Fruit fly (Drosophila melanogaster): ENCODE results near the gene CG12078.

CG12078 gene

DNA sequence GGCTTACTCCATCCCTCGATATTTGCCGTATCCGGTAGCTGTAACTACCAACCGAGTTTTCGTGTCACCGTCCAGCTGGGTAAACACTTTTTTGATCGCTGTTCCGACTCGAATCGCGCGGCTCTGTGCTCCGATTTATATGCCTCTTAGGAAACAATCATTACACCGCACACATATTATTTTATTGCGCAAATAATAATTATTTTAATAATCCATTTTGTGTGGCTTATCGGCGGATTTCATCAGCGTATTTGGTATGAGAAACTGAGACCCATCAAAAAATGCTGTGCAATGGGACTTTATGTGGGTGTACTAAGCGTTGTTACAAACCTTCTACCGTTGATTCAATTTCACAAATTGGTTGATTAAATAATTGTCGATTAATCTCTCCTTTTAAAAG is 41.0 kb downstream of the CG12078 start, which contains the start of gene CG32271:
TSS of gene CG32271 (minus strand) at position 101 of the 400 bp plus-strand sequence.
- no peak for TF ChIP-seq CG17801 (GFP tag; optimal IDR thresholded peaks at IDR 0.05; ENCODE audit: partially characterized antibody)

DNA sequence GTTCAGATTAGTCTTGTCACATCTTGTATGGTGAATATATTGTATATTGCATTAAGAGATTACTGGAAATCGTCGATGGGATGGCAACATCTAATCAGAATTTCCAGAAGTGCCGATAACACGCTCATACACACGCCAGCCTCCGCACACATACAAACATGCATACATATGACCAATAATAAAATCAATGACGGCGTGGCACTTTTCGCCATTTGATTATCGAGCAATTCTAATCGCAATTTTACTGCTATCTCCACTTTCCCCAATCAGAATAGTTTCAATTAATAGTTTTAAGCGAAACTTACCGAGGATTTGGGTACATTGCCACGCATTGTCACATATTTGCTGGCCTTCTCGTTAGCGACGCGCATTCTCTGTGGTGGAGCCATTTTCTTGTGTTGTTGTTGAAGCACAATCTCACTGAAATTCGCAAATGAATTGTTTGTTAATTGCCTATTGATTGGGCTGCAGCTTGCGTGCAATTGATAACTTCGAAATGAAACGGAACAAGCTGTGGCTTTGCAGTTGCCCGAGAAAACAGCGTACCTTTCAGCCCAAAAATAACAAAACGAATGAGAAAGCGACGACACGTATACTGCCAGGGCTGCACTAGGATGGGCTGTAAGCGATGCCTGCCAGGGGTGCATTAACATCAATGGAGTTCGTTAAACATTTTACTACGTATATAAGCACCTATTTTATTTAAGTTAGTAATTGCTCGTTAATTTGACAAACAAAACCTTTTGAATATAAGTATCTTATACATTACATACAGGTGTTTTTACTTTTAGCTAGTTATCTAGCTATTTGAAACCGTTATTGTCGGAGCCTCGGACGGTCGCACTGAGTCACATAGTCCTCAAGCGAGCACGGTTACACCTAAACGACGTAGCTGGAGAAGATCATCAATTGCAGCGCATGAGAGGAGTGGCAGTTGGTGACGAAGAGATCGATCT is 45.4 kb downstream of the CG12078 start, which contains the start of the genes CG32276 and gry:
TSS of gene CG32276 (minus strand) at position 601 of the 956 bp plus-strand sequence.
TSS of gene gry (plus strand) at position 644 of the 956 bp plus-strand sequence.
- TF ChIP-seq CG17801 (GFP tag; optimal IDR thresholded peaks at IDR 0.05; ENCODE audit: partially characterized antibody) = peak; percentile 89

DNA sequence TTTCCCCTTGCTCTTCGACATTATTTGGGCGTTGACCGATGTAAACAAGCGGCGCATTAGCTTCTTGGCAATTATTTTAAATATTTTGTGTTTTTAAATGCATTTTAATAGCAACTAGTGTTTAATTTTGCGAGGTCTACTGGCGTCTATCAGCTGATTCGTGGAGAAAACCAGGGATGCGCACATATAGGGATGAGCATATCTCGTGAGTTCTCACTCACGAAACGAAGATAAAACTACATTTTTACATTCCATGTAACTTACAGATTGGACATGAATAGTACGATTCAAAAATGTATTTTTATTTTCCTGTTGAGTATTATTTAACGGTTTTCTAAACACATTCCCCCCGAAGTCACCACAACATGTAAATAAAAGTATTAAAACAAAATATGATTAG is 46.6 kb downstream of the CG12078 start, which contains the start of gene CG14966:
TSS of gene CG14966 (minus strand) at position 168 of the 400 bp plus-strand sequence.
- TF ChIP-seq CG17801 (GFP tag; optimal IDR thresholded peaks at IDR 0.05; ENCODE audit: partially characterized antibody) = peak; percentile 58

DNA sequence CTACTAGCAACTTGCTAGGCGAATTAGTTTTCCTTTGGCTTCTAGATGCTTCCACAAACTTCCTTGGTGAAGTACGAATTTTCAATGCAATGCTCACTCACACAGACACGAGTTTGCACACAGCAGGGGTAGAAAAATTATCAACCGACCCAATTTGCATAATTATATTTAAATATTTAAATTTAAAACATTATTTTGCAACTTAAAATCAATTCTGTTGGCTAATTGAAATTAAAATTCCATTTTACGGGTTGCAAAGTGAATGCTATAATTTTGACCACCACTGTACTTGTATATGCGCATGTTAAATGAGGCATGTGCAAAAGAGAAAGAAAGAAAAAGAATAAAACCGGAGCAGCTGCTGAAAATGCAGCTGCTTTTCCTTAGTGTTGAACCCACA is 50.0 kb downstream of the CG12078 start:
- peak; percentile 86 for TF ChIP-seq CG17801 (GFP tag; optimal IDR thresholded peaks at IDR 0.05; ENCODE audit: partially characterized antibody)
